Worm (Caenorhabditis elegans) whole organism, L1 larva: Measurements from ENCODE around the gene lin-15A.

Experiments used
- C34B4.2 ChIP-seq: sonication (generic microtip); optimal IDR thresholded peaks from 2 replicates; lab custom pipeline; 2017; ENCODE audit warnings: mild to moderate bottlenecking, missing genetic modification characterization, missing compliant biosample characterization
- F16B12.6 ChIP-seq: fragments of 150-350 bp; optimal IDR thresholded peaks from 2 replicates; lab custom pipeline; 2014; ENCODE audit warnings: missing biosample characterization, missing genetic modification characterization
- alr-1 ChIP-seq: fragments of 200-800 bp; sonication (Bioruptor generic); optimal IDR thresholded peaks from 2 replicates; lab custom pipeline; 2018; ENCODE audit warnings: borderline replicate concordance, mild to moderate bottlenecking, missing genetic modification characterization, missing compliant biosample characterization
- ama-1 ChIP-seq: fragments of 150-350 bp; optimal IDR thresholded peaks from 2 replicates; lab custom pipeline; 2014
- blmp-1 ChIP-seq: fragments of 150-350 bp; optimal IDR thresholded peaks from 2 replicates; lab custom pipeline; 2014; ENCODE audit warnings: missing biosample characterization, missing genetic modification characterization
- ceh-82 ChIP-seq, 3 experiments: fragments of 150-350 bp in 1 of 3; sonication (generic microtip) in 2 of 3; optimal IDR thresholded peaks; 2 replicates each; lab custom pipeline; 2014 to 2017; ENCODE audit warnings: missing biosample characterization in 3 of 3, missing genetic modification characterization in 3 of 3
- ceh-88 ChIP-seq: fragments of 200-800 bp; sonication (Bioruptor generic); IDR thresholded peaks from 2 replicates; pipeline ENCODE4 v1.3.6; 2022; ENCODE audit warnings: missing genetic modification characterization, missing compliant biosample characterization
- ces-1 ChIP-seq: fragments of 150-350 bp; optimal IDR thresholded peaks from 2 replicates; lab custom pipeline; 2014; ENCODE audit warnings: missing biosample characterization, missing genetic modification reagents, missing genetic modification characterization
- dpl-1 ChIP-seq, 3 experiments: fragments of 150-350 bp in 2 of 3; sonication (generic microtip) in 1 of 3; optimal IDR thresholded peaks; 2 replicates each; lab custom pipeline; 2014 to 2017; ENCODE audit warnings: missing biosample characterization in 3 of 3, missing genetic modification characterization in 3 of 3, missing genetic modification reagents in 3 of 3
- dsc-1 ChIP-seq: sonication (generic microtip); optimal IDR thresholded peaks from 2 replicates; lab custom pipeline; 2016; ENCODE audit warnings: mild to moderate bottlenecking, missing genetic modification characterization, missing compliant biosample characterization
- efl-1 ChIP-seq, 4 experiments: fragments of 150-350 bp; optimal IDR thresholded peaks in 3 of 4; peaks in 1 of 4; 1 replicate in 1 of 4; 2 replicates in 3 of 4; lab custom pipeline; 2014; ENCODE audit warnings: missing biosample characterization in 2 of 4, missing genetic modification characterization in 2 of 4, missing genetic modification reagents in 2 of 4
- egl-27 ChIP-seq, 2 experiments: fragments of 150-350 bp in 1 of 2; sonication (generic microtip); optimal IDR thresholded peaks; 3 replicates each; lab custom pipeline; 2017 to 2018; ENCODE audit warnings: missing biosample characterization in 2 of 2, missing genetic modification characterization in 2 of 2, missing genetic modification reagents in 2 of 2
- elt-2 ChIP-seq: sonication (generic microtip); optimal IDR thresholded peaks from 2 replicates; lab custom pipeline; 2016; ENCODE audit warnings: missing genetic modification characterization, mild to moderate bottlenecking, inconsistent platforms, missing compliant biosample characterization, missing genetic modification reagents
- elt-3 ChIP-seq, 6 experiments: fragments of 150-350 bp in 1 of 6; sonication (generic microtip); optimal IDR thresholded peaks; 2 replicates each; lab custom pipeline; 2017 to 2018; ENCODE audit warnings: missing biosample characterization in 6 of 6, missing genetic modification characterization in 6 of 6, inconsistent platforms in 1 of 6
- fkh-4 ChIP-seq: sonication (generic microtip); optimal IDR thresholded peaks from 2 replicates; lab custom pipeline; 2016; ENCODE audit warnings: missing compliant biosample characterization, missing genetic modification characterization, borderline replicate concordance
- fkh-8 ChIP-seq: sonication (generic microtip); optimal IDR thresholded peaks from 2 replicates; lab custom pipeline; 2016; ENCODE audit warnings: mild to moderate bottlenecking, missing genetic modification characterization, missing compliant biosample characterization
- grh-1 ChIP-seq: fragments of 200-800 bp; sonication (Bioruptor generic); IDR thresholded peaks from 2 replicates; pipeline ENCODE4 v1.3.6; 2022; ENCODE audit warnings: missing genetic modification reagents, missing genetic modification characterization, missing compliant biosample characterization
- hlh-4 ChIP-seq: sonication (generic microtip); optimal IDR thresholded peaks from 2 replicates; lab custom pipeline; 2016; ENCODE audit warnings: mild to moderate bottlenecking, missing genetic modification characterization, missing compliant biosample characterization
- isw-1 ChIP-seq: fragments of 200-800 bp; sonication (Bioruptor generic); IDR thresholded peaks from 2 replicates; pipeline ENCODE4 v1.3.6; 2022; ENCODE audit warnings: missing genetic modification characterization, missing compliant biosample characterization
- jun-1 ChIP-seq: fragments of 150-350 bp; optimal IDR thresholded peaks from 2 replicates; lab custom pipeline; 2014; ENCODE audit warnings: missing biosample characterization, missing genetic modification reagents, missing genetic modification characterization
- lin-14 ChIP-seq: fragments of 200-800 bp; sonication (Bioruptor generic); optimal IDR thresholded peaks from 2 replicates; lab custom pipeline; 2018; ENCODE audit warnings: mild to moderate bottlenecking, missing genetic modification characterization, moderate library complexity, missing compliant biosample characterization
- lin-15B ChIP-seq: fragments of 150-350 bp; sonication (generic microtip); optimal IDR thresholded peaks from 3 replicates; lab custom pipeline; 2014; ENCODE audit warnings: missing biosample characterization, missing genetic modification characterization
- lin-35 ChIP-seq, 2 experiments: fragments of 150-350 bp; optimal IDR thresholded peaks; 2 replicates each; lab custom pipeline; 2014; ENCODE audit warnings: missing biosample characterization in 2 of 2, missing genetic modification characterization in 2 of 2, missing genetic modification reagents in 2 of 2
- lsy-2 ChIP-seq, 2 experiments: fragments of 150-350 bp; optimal IDR thresholded peaks; 2 replicates each; lab custom pipeline; 2014; ENCODE audit warnings: missing biosample characterization in 2 of 2, missing genetic modification characterization in 2 of 2
- mdl-1 ChIP-seq, 2 experiments: fragments of 150-350 bp; optimal IDR thresholded peaks; 2 replicates each; lab custom pipeline; 2014 to 2017; ENCODE audit warnings: missing biosample characterization in 2 of 2, missing genetic modification characterization in 2 of 2, inconsistent platforms in 1 of 2
- mef-2 ChIP-seq: fragments of 150-350 bp; optimal IDR thresholded peaks from 2 replicates; lab custom pipeline; 2014; ENCODE audit warnings: missing biosample characterization, missing genetic modification characterization
- mep-1 ChIP-seq: fragments of 150-350 bp; optimal IDR thresholded peaks from 2 replicates; lab custom pipeline; 2014; ENCODE audit warnings: missing biosample characterization, missing genetic modification characterization
- nhr-19 ChIP-seq: fragments of 200-800 bp; sonication (Bioruptor generic); conservative IDR thresholded peaks from 2 replicates; pipeline ENCODE4 v1.3.6; 2022; ENCODE audit warnings: missing genetic modification characterization, missing compliant biosample characterization
- nhr-20 ChIP-seq: sonication (generic microtip); optimal IDR thresholded peaks from 2 replicates; lab custom pipeline; 2016; ENCODE audit warnings: mild to moderate bottlenecking, missing genetic modification characterization, missing compliant biosample characterization
- nhr-77 ChIP-seq: fragments of 150-350 bp; optimal IDR thresholded peaks from 2 replicates; lab custom pipeline; 2014; ENCODE audit warnings: missing biosample characterization, missing genetic modification characterization
- nhr-90 ChIP-seq: sonication (generic microtip); optimal IDR thresholded peaks from 2 replicates; lab custom pipeline; 2016; ENCODE audit warnings: mild to moderate bottlenecking, missing genetic modification characterization, missing compliant biosample characterization; ENCODE audit not compliant: poor library complexity
- pqm-1 ChIP-seq: sonication (generic microtip); optimal IDR thresholded peaks from 3 replicates; lab custom pipeline; 2017; ENCODE audit warnings: missing biosample characterization, missing genetic modification characterization
- rnt-1 ChIP-seq: sonication (generic microtip); optimal IDR thresholded peaks from 2 replicates; lab custom pipeline; 2016; ENCODE audit warnings: mild to moderate bottlenecking, missing genetic modification characterization, moderate library complexity, missing compliant biosample characterization
- sup-37 ChIP-seq: fragments of 200-800 bp; sonication (Bioruptor generic); optimal IDR thresholded peaks from 2 replicates; lab custom pipeline; 2018; ENCODE audit warnings: mild to moderate bottlenecking, missing genetic modification characterization, missing compliant biosample characterization
- swsn-7 ChIP-seq: sonication (generic microtip); optimal IDR thresholded peaks from 2 replicates; lab custom pipeline; 2016; ENCODE audit warnings: missing genetic modification characterization, missing compliant biosample characterization
- tbx-2 ChIP-seq: sonication (generic microtip); optimal IDR thresholded peaks from 2 replicates; lab custom pipeline; 2016; ENCODE audit warnings: missing genetic modification characterization, missing compliant biosample characterization
- unc-130 ChIP-seq: fragments of 150-350 bp; optimal IDR thresholded peaks from 2 replicates; lab custom pipeline; 2017; ENCODE audit warnings: missing biosample characterization, missing genetic modification characterization, inconsistent platforms
- unc-30 ChIP-seq: sonication (generic microtip); optimal IDR thresholded peaks from 2 replicates; lab custom pipeline; 2017; ENCODE audit warnings: missing biosample characterization, missing genetic modification characterization
- xbp-1 ChIP-seq: sonication (generic microtip); optimal IDR thresholded peaks from 2 replicates; lab custom pipeline; 2016; ENCODE audit warnings: missing genetic modification characterization, missing compliant biosample characterization
- zag-1 ChIP-seq: fragments of 150-350 bp; optimal IDR thresholded peaks from 2 replicates; lab custom pipeline; 2014; ENCODE audit warnings: missing biosample characterization, missing genetic modification characterization

lin-15A gene

DNA sequence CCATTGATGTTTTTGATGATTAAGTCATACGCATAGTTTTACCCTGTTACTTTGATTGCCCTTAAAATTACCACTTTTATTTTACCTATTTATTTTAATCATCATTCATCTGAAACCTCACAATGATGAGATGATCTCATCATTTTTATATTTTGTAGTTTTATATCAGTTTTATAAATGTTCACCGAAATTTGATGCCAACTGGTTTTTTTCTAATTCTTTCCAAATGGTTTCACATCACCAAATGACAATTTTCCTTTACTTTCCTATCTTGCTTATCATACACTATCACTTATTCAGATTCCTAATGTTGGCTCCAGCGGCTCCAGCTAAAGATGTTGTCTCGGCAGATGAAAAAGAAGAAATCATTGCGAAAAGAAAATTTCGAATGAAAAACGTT is at the start of gene lin-15A:
TSS of gene lin-15A (plus strand) at position 301 of the 400 bp plus-strand sequence.
- no peak for TF ChIP-seq xbp-1
- no peak for TF ChIP-seq rnt-1
- TF ChIP-seq nhr-20 (tag; lab: Kevin White, UChicago): no peak
- TF ChIP-seq unc-30 (tag; lab: Kevin White, UChicago): no peak
- no peak for TF ChIP-seq C34B4.2 (tag; lab: Kevin White, UChicago)
- TF ChIP-seq F16B12.6: no peak
- TF ChIP-seq dpl-1 (GFP tag; optimal IDR thresholded peaks at IDR 0.05; lab: Kevin White, UChicago): no peak
- no peak for TF ChIP-seq efl-1 (optimal IDR thresholded peaks at IDR 0.05; lab: Kevin White, UChicago)
- no peak for TF ChIP-seq efl-1 (GFP tag; optimal IDR thresholded peaks at IDR 0.05 in 1 of 2; lab: Kevin White, UChicago)
- no peak for TF ChIP-seq mef-2 (tag; lab: Kevin White, UChicago)
- TF ChIP-seq dsc-1 (tag; lab: Kevin White, UChicago): no peak
- TF ChIP-seq fkh-8 (tag; lab: Kevin White, UChicago): no peak
- TF ChIP-seq grh-1: no peak
- no peak for TF ChIP-seq lsy-2 (tag; optimal IDR thresholded peaks at IDR 0.05; lab: Kevin White, UChicago)
- TF ChIP-seq elt-2 (tag; lab: Kevin White, UChicago): no peak
- TF ChIP-seq nhr-19 (GFP tag; lab: Robert Waterston, UW): no peak
- no peak for TF ChIP-seq alr-1 (tag; lab: Kevin White, UChicago)
- no peak for TF ChIP-seq lin-35 (GFP tag; optimal IDR thresholded peaks at IDR 0.05; lab: Kevin White, UChicago)
- no peak for TF ChIP-seq ceh-88
- no peak for TF ChIP-seq nhr-77 (tag; lab: Kevin White, UChicago)

DNA sequence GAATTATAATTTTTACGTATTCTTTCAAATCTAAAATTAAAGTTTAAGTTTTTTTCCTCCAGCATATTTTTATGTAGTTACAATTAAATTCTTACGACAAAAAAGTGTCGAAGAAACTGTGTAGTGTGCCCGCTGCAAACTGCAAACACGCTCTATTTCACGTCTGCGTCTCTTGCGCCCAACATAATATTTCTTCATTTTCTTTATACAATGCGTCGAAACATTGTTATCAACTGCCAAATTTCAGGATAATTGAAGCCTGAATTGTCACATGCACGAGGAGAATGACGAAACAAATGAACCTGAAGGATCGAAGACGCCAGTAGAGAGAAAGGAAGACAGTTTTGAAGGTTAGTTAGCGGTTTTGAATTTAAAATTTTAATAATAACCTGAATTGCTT is 42.5 kb upstream of the lin-15A start, which contains the start of gene C03H12.1:
TSS of gene C03H12.1 (plus strand) at position 206 of the 400 bp plus-strand sequence.
- TF ChIP-seq pqm-1 (tag; lab: Kevin White, UChicago): no peak
- TF ChIP-seq rnt-1: no peak
- no peak for TF ChIP-seq tbx-2 (tag; lab: Kevin White, UChicago)
- TF ChIP-seq unc-30 (tag; lab: Kevin White, UChicago): no peak
- TF ChIP-seq elt-2 (tag; lab: Kevin White, UChicago): peak; percentile 68
- peak in 1 of 2 experiments; percentile 42 for TF ChIP-seq lin-35 (GFP tag; optimal IDR thresholded peaks at IDR 0.05; lab: Kevin White, UChicago)
- TF ChIP-seq sup-37: no peak
- no peak for TF ChIP-seq isw-1 (GFP tag; lab: Robert Waterston, UW)
- TF ChIP-seq nhr-20 (tag; lab: Kevin White, UChicago): peak; percentile 27
- peak in 1 of 6 experiments; percentile 14 for TF ChIP-seq elt-3 (tag; optimal IDR thresholded peaks at IDR 0.05; lab: Kevin White, UChicago)
- peak; percentile 6 for TF ChIP-seq mep-1
- no peak for TF ChIP-seq hlh-4 (tag; lab: Kevin White, UChicago)
- TF ChIP-seq swsn-7: no peak
- TF ChIP-seq lin-14 (GFP tag; lab: Kevin White, UChicago): no peak
- peak; percentile 11 for TF ChIP-seq blmp-1 (tag; lab: Kevin White, UChicago)
- TF ChIP-seq ceh-82 (tag; optimal IDR thresholded peaks at IDR 0.05; lab: Kevin White, UChicago): no peak
- TF ChIP-seq zag-1 (tag; lab: Kevin White, UChicago): no peak
- TF ChIP-seq mdl-1 (tag; optimal IDR thresholded peaks at IDR 0.05; lab: Kevin White, UChicago): peak in 1 of 2 experiments; percentile 7

DNA sequence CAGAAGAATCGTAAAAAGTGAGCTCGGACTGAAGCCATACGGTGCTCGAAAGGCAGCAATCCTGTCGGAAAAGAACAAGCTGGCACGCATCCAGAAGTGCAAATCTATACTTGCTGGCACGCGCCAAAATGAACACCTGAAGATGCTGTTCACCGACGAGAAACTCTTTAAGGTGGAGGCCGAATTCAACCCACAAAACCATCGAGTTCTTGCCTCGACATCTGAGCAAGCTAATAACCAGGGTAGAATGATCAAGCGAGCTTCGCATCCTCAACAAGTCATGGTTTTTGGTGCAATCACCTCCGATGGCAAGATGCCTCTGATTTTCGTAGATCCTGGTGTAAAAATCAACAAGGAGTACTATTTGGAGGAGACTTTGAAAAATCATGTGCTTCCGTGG is 38.3 kb upstream of the lin-15A start:
- TF ChIP-seq ces-1 (GFP tag; lab: Kevin White, UChicago): no peak
- no peak for TF ChIP-seq dpl-1 (GFP tag; optimal IDR thresholded peaks at IDR 0.05; lab: Kevin White, UChicago)
- TF ChIP-seq fkh-4: no peak
- no peak for TF ChIP-seq jun-1 (tag; lab: Kevin White, UChicago)

DNA sequence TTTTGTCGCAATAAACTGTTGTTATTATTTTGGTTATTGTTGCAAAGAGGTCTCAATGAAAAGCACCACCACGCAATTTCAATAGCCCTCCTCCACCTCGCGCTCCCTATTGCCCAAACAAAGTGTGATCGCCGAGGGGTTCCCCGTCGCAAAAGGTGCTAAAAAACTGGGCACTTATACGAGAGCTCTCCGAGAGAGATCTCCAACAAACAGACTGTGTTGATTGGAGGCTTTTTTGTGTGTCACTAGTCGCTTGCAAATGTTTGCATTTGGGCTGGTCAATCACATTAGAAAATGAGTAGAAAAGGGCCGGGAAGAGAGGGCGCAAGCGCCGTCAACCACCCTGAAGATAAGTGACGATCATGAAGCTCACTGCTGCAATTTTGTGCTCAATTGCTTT is 35.4 kb upstream of the lin-15A start, which contains the start of gene ZK662.2:
TSS of gene ZK662.2 (plus strand) at position 301 of the 400 bp plus-strand sequence.
- no peak for TF ChIP-seq dsc-1 (tag; lab: Kevin White, UChicago)
- no peak for TF ChIP-seq C34B4.2 (tag; lab: Kevin White, UChicago)
- no peak for TF ChIP-seq rnt-1
- no peak for TF ChIP-seq unc-30 (tag; lab: Kevin White, UChicago)
- TF ChIP-seq dpl-1 (GFP tag; optimal IDR thresholded peaks at IDR 0.05; lab: Kevin White, UChicago): no peak
- no peak for TF ChIP-seq egl-27 (tag; optimal IDR thresholded peaks at IDR 0.05; lab: Kevin White, UChicago)
- TF ChIP-seq ama-1 (lab: Kevin White, UChicago): no peak
- TF ChIP-seq nhr-90 (tag; lab: Kevin White, UChicago): no peak
- no peak for TF ChIP-seq unc-130
- TF ChIP-seq lin-15B (tag; lab: Kevin White, UChicago): no peak
